In genomic region chrIII:343346-344220, ce11 we compare ENCODE assay signal across 2 worm cellular contexts.
TF ChIP-seq lines count a peak whose summit lies in the region.

No protein-coding gene starts in this region.

TF ChIP-seq in whole organism, L2 larva, 48 proteins besides CTCF, POLR2A, EP300 and RAD21 (continued from another document):
- TF ChIP-seq mab-5 (tag; optimal IDR thresholded peaks at IDR 0.05; lab: Kevin White, UChicago) (no peak), mdl-1 (tag; optimal IDR thresholded peaks at IDR 0.05; lab: Kevin White, UChicago) (no peak), Y55F3AM.14 (GFP tag; optimal IDR thresholded peaks at IDR 0.05; lab: Kevin White, UChicago) (peak; percentile 26), unc-62 (GFP tag; optimal IDR thresholded peaks at IDR 0.05; lab: Kevin White, UChicago) (no peak), ceh-82 (tag; optimal IDR thresholded peaks at IDR 0.05; lab: Kevin White, UChicago) (no peak), sem-4 (tag; optimal IDR thresholded peaks at IDR 0.05; lab: Kevin White, UChicago) (no peak), blmp-1 (tag; optimal IDR thresholded peaks at IDR 0.05; lab: Kevin White, UChicago; ENCODE audit: insufficient read depth) (no peak), lin-39 (tag; optimal IDR thresholded peaks at IDR 0.05; lab: Kevin White, UChicago) (no peak), R02D3.7 (tag; optimal IDR thresholded peaks at IDR 0.05; lab: Kevin White, UChicago) (no peak)

TF ChIP-seq in whole organism, L4 larva, 104 proteins besides CTCF, POLR2A, EP300 and RAD21 (continued from another document):
- no peak for TF ChIP-seq F49E8.2 (tag; optimal IDR thresholded peaks at IDR 0.05; lab: Kevin White, UChicago; ENCODE audit: borderline replicate concordance)
- TF ChIP-seq T26A8.4 (GFP tag; IDR thresholded peaks at IDR 0.05; lab: Robert Waterston, UW), result peak; percentile 53
- TF ChIP-seq ztf-7 (tag; optimal IDR thresholded peaks at IDR 0.05; lab: Kevin White, UChicago), result no peak
- TF ChIP-seq fkh-10 (GFP tag; optimal IDR thresholded peaks at IDR 0.05; lab: Kevin White, UChicago), result no peak
- peak; percentile 64; the same call in 1 of the 2 replicates for TF ChIP-seq ctbp-1 (GFP tag; IDR thresholded peaks at IDR 0.05; lab: Robert Waterston, UW)
- 0 out of 2 replicates have a peak, but pooled peaks have one; percentile 6 for TF ChIP-seq saeg-2 (GFP tag; IDR thresholded peaks at IDR 0.05; lab: Robert Waterston, UW)
- peak; percentile 45 for TF ChIP-seq rbr-2 (tag; optimal IDR thresholded peaks at IDR 0.05; lab: Kevin White, UChicago)
- TF ChIP-seq Y48G9A.11 (GFP tag; IDR thresholded peaks at IDR 0.05; lab: Robert Waterston, UW), result no peak
- TF ChIP-seq lim-7 (GFP tag; IDR thresholded peaks at IDR 0.05; lab: Robert Waterston, UW), result no peak
- peak; percentile 74 for TF ChIP-seq nhr-102 (tag; optimal IDR thresholded peaks at IDR 0.05; lab: Kevin White, UChicago)
- TF ChIP-seq aly-2 (tag; optimal IDR thresholded peaks at IDR 0.05; lab: Kevin White, UChicago), result no peak
- no peak for TF ChIP-seq hlh-30 (tag; optimal IDR thresholded peaks at IDR 0.05; lab: Kevin White, UChicago; ENCODE audit: insufficient read depth)
- TF ChIP-seq jun-1 (tag; optimal IDR thresholded peaks at IDR 0.05; lab: Kevin White, UChicago), result no peak
- no peak for TF ChIP-seq skn-1 (tag; optimal IDR thresholded peaks at IDR 0.05; lab: Kevin White, UChicago)
- TF ChIP-seq hlh-11 (tag; optimal IDR thresholded peaks at IDR 0.05; lab: Kevin White, UChicago), result no peak
- no peak for TF ChIP-seq sdz-12 (GFP tag; optimal IDR thresholded peaks at IDR 0.05; lab: Kevin White, UChicago)
- no peak for TF ChIP-seq ztf-11 (tag; optimal IDR thresholded peaks at IDR 0.05; lab: Kevin White, UChicago)
- TF ChIP-seq zip-11 (GFP tag; IDR thresholded peaks at IDR 0.05; lab: Robert Waterston, UW), result no peak
- no peak for TF ChIP-seq Y75B8A.6 (GFP tag; IDR thresholded peaks at IDR 0.05; lab: Robert Waterston, UW)
- TF ChIP-seq nhr-237 (tag; optimal IDR thresholded peaks at IDR 0.05; lab: Kevin White, UChicago), result no peak
- no peak for TF ChIP-seq pha-4 (GFP tag; IDR thresholded peaks at IDR 0.05; lab: Robert Waterston, UW)
- TF ChIP-seq pha-4 (tag; optimal IDR thresholded peaks at IDR 0.05; lab: Kevin White, UChicago), result no peak
- no peak for TF ChIP-seq zfp-2 (tag; optimal IDR thresholded peaks at IDR 0.05; lab: Kevin White, UChicago)
- TF ChIP-seq snpc-4 (tag; optimal IDR thresholded peaks at IDR 0.05; lab: Kevin White, UChicago), result no peak
- TF ChIP-seq ceh-28 (tag; optimal IDR thresholded peaks at IDR 0.05; lab: Kevin White, UChicago), result no peak
- TF ChIP-seq nhr-10 (tag; optimal IDR thresholded peaks at IDR 0.05; lab: Kevin White, UChicago), result no peak
- TF ChIP-seq ceh-20 (GFP tag; IDR thresholded peaks at IDR 0.05; lab: Robert Waterston, UW), result no peak
- TF ChIP-seq nhr-48 (tag; optimal IDR thresholded peaks at IDR 0.05; lab: Kevin White, UChicago), result peak; percentile 55
- no peak for TF ChIP-seq ceh-44 (GFP tag; IDR thresholded peaks at IDR 0.05; lab: Robert Waterston, UW)
- peak in 1 of 2 experiments; percentile 26 for TF ChIP-seq lsy-2 (tag; optimal IDR thresholded peaks at IDR 0.05; lab: Kevin White, UChicago)
- no peak for TF ChIP-seq lir-3 (tag; optimal IDR thresholded peaks at IDR 0.05; lab: Kevin White, UChicago)
- no peak for TF ChIP-seq lin-15B (tag; optimal IDR thresholded peaks at IDR 0.05; lab: Kevin White, UChicago)
- TF ChIP-seq mep-1 (tag; optimal IDR thresholded peaks at IDR 0.05; lab: Kevin White, UChicago), result no peak
- no peak for TF ChIP-seq T20F7.1 (GFP tag; optimal IDR thresholded peaks at IDR 0.05; lab: Kevin White, UChicago)
- no peak for TF ChIP-seq egl-27 (tag; optimal IDR thresholded peaks at IDR 0.05; lab: Kevin White, UChicago)
- TF ChIP-seq zip-2 (tag; optimal IDR thresholded peaks at IDR 0.05; lab: Kevin White, UChicago), result no peak
- TF ChIP-seq hif-1 (tag; optimal IDR thresholded peaks at IDR 0.05; lab: Kevin White, UChicago), result no peak
- no peak for TF ChIP-seq dve-1 (tag; optimal IDR thresholded peaks at IDR 0.05; lab: Kevin White, UChicago; ENCODE audit: insufficient read depth)
- TF ChIP-seq R02D3.7 (tag; optimal IDR thresholded peaks at IDR 0.05; lab: Kevin White, UChicago), result no peak
- no peak for TF ChIP-seq zag-1 (tag; optimal IDR thresholded peaks at IDR 0.05; lab: Kevin White, UChicago)
- TF ChIP-seq attf-4 (tag; optimal IDR thresholded peaks at IDR 0.05; lab: Kevin White, UChicago), result no peak
- TF ChIP-seq pqm-1 (tag; optimal IDR thresholded peaks at IDR 0.05; lab: Kevin White, UChicago), result no peak
- no peak for TF ChIP-seq ceh-62 (tag; optimal IDR thresholded peaks at IDR 0.05; lab: Kevin White, UChicago)
- TF ChIP-seq lin-29 (GFP tag; IDR thresholded peaks at IDR 0.05; lab: Robert Waterston, UW), result no peak
- TF ChIP-seq arid-1 (GFP tag; conservative IDR thresholded peaks at IDR 0.05; lab: Robert Waterston, UW), result peak; percentile 36; the same call in 1 of the 2 replicates
- no peak for TF ChIP-seq egl-43 (GFP tag; IDR thresholded peaks at IDR 0.05; lab: Robert Waterston, UW)
- no peak for TF ChIP-seq spr-3 (GFP tag; optimal IDR thresholded peaks at IDR 0.05; lab: Kevin White, UChicago)
- TF ChIP-seq nhr-111 (GFP tag; optimal IDR thresholded peaks at IDR 0.05; lab: Kevin White, UChicago), result no peak
- TF ChIP-seq ceh-32 (tag; optimal IDR thresholded peaks at IDR 0.05; lab: Kevin White, UChicago; ENCODE audit: poor library complexity), result no peak
- peak; percentile 63; the same call in 1 of the 2 replicates for TF ChIP-seq php-3 (GFP tag; IDR thresholded peaks at IDR 0.05; lab: Robert Waterston, UW)
- TF ChIP-seq zfp-3 (GFP tag; conservative IDR thresholded peaks at IDR 0.05; lab: Robert Waterston, UW), result no peak
- no peak for TF ChIP-seq lin-1 (GFP tag; IDR thresholded peaks at IDR 0.05; lab: Robert Waterston, UW)
- TF ChIP-seq ama-1 (optimal IDR thresholded peaks at IDR 0.05; lab: Kevin White, UChicago), result no peak
- TF ChIP-seq F37D6.2 (tag; optimal IDR thresholded peaks at IDR 0.05; lab: Kevin White, UChicago), result peak; percentile 12
- no peak for TF ChIP-seq unc-130 (GFP tag; optimal IDR thresholded peaks at IDR 0.05; lab: Kevin White, UChicago)
- no peak for TF ChIP-seq daf-8 (GFP tag; IDR thresholded peaks at IDR 0.05; lab: Robert Waterston, UW)
- no peak for TF ChIP-seq set-16 (GFP tag; IDR thresholded peaks at IDR 0.05; lab: Robert Waterston, UW)
- TF ChIP-seq dmd-8 (GFP tag; IDR thresholded peaks at IDR 0.05; lab: Robert Waterston, UW), result no peak
- peak; percentile 3 for TF ChIP-seq duxl-1 (tag; optimal IDR thresholded peaks at IDR 0.05; lab: Kevin White, UChicago; ENCODE audit: poor library complexity)
- no peak for TF ChIP-seq F44E2.7 (GFP tag; IDR thresholded peaks at IDR 0.05; lab: Robert Waterston, UW)
- TF ChIP-seq nhr-76 (tag; optimal IDR thresholded peaks at IDR 0.05; lab: Kevin White, UChicago), result no peak
- no peak for TF ChIP-seq lin-39 (tag; optimal IDR thresholded peaks at IDR 0.05; lab: Kevin White, UChicago)
- TF ChIP-seq nhr-28 (tag; optimal IDR thresholded peaks at IDR 0.05; lab: Kevin White, UChicago), result no peak
- no peak for TF ChIP-seq Y5F2A.4 (GFP tag; optimal IDR thresholded peaks at IDR 0.05; lab: Kevin White, UChicago)
- no peak for TF ChIP-seq dpl-1 (GFP tag; optimal IDR thresholded peaks at IDR 0.05; lab: Kevin White, UChicago)
- TF ChIP-seq F26F4.8 (GFP tag; conservative IDR thresholded peaks at IDR 0.05; lab: Robert Waterston, UW), result no peak
